Worm (Caenorhabditis elegans): ENCODE results near the gene bckd-1A.

Gene bckd-1A

ce11 chrIII:12977559-12977958 is 5.3 kb upstream of the bckd-1A start, which contains the start of gene ZK1010.2:
Gene ZK1010.2 (minus strand): TSS chrIII:12977862.
- TF ChIP-seq ama-1 (optimal IDR thresholded peaks at IDR 0.05) (no peak), lsy-2 (tag; optimal IDR thresholded peaks at IDR 0.05) (peak in 1 of 2 experiments; percentile 4), mab-9 (GFP tag; IDR thresholded peaks at IDR 0.05) (0 out of 2 replicates have a peak, but pooled peaks have one; percentile 33), nhr-47 (tag; optimal IDR thresholded peaks at IDR 0.05) (peak; percentile 28)

DNA sequence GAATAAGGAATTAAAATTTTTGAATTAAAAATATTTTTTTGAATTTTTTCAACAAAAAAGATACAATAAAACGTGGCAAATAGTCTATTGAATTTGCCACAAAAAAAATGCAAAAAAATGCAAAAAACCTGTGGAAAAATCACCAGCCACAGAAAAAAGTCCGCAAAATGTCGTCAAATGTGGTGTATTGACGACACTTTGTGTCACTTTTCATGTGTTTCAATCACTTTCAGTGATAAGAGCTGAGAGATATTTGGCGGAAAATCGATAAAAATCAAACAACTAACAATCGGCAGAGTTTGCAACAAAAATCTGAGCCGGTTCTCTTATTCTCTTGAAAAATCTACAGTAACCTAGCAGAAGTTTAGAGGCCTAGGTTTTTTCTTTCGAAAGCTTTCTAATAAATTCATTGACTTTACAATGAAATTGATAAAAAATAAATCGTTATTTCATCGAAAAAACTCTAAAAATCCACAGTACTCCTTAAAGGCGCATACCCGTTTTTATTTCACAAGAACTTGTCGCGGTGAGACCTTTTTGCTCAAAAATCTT is 394 bp downstream of the bckd-1A start:
- TF ChIP-seq elt-3 (tag; optimal IDR thresholded peaks at IDR 0.05), result peak in 2 of 6 experiments; percentile 16 to 24
- TF ChIP-seq alr-1 (tag; optimal IDR thresholded peaks at IDR 0.05; ENCODE audit: borderline replicate concordance), result no peak
- TF ChIP-seq blmp-1 (tag; optimal IDR thresholded peaks at IDR 0.05), result peak; percentile 61
- no peak for TF ChIP-seq nhr-90 (tag; optimal IDR thresholded peaks at IDR 0.05; ENCODE audit: poor library complexity)
- TF ChIP-seq pax-3 (tag; optimal IDR thresholded peaks at IDR 0.05), result no peak
- TF ChIP-seq hlh-4 (tag; optimal IDR thresholded peaks at IDR 0.05), result no peak
- no peak for TF ChIP-seq nhr-84 (tag; optimal IDR thresholded peaks at IDR 0.05)
- TF ChIP-seq fkh-10 (GFP tag; optimal IDR thresholded peaks at IDR 0.05), result no peak
- no peak for TF ChIP-seq efl-3 (GFP tag; optimal IDR thresholded peaks at IDR 0.05)
- no peak for TF ChIP-seq ceh-90 (tag; optimal IDR thresholded peaks at IDR 0.05)
- no peak for TF ChIP-seq sup-37 (GFP tag; optimal IDR thresholded peaks at IDR 0.05)
- TF ChIP-seq lin-13 (GFP tag; optimal IDR thresholded peaks at IDR 0.05), result no peak
- TF ChIP-seq egl-27 (tag; optimal IDR thresholded peaks at IDR 0.05), result no peak
- no peak for TF ChIP-seq mdl-1 (tag; optimal IDR thresholded peaks at IDR 0.05)
- peak; percentile 17 for TF ChIP-seq skn-1 (tag; optimal IDR thresholded peaks at IDR 0.05)
- no peak for TF ChIP-seq nhr-77 (tag; optimal IDR thresholded peaks at IDR 0.05)
- no peak for TF ChIP-seq snpc-4 (tag; optimal IDR thresholded peaks at IDR 0.05)
- TF ChIP-seq zag-1 (tag; optimal IDR thresholded peaks at IDR 0.05), result no peak
- no peak for TF ChIP-seq nhr-76 (tag; optimal IDR thresholded peaks at IDR 0.05)
- no peak for TF ChIP-seq elt-2 (tag; optimal IDR thresholded peaks at IDR 0.05)
- no peak for TF ChIP-seq egl-13 (tag; optimal IDR thresholded peaks at IDR 0.05)
- peak; percentile 69 for TF ChIP-seq mep-1 (tag; optimal IDR thresholded peaks at IDR 0.05)
- TF ChIP-seq ceh-63 (GFP tag; optimal IDR thresholded peaks at IDR 0.05), result no peak
- TF ChIP-seq lin-14 (GFP tag; optimal IDR thresholded peaks at IDR 0.05), result no peak
- TF ChIP-seq lsy-2 (tag; optimal IDR thresholded peaks at IDR 0.05), result peak; percentile 61 to 86
- TF ChIP-seq rnt-1 (tag; optimal IDR thresholded peaks at IDR 0.05), result peak; percentile 56
- no peak for TF ChIP-seq tlp-1 (tag; optimal IDR thresholded peaks at IDR 0.05)
- no peak for TF ChIP-seq hlh-17 (GFP tag; optimal IDR thresholded peaks at IDR 0.05; ENCODE audit: borderline replicate concordance)
- no peak for TF ChIP-seq lin-39 (tag; optimal IDR thresholded peaks at IDR 0.05)
- peak; percentile 27 to 57 (median 54) for TF ChIP-seq dpl-1 (GFP tag; optimal IDR thresholded peaks at IDR 0.05)
- no peak for TF ChIP-seq jun-1 (tag; optimal IDR thresholded peaks at IDR 0.05)
- TF ChIP-seq ceh-8 (GFP tag; optimal IDR thresholded peaks at IDR 0.05), result no peak
- no peak for TF ChIP-seq zip-4 (GFP tag; optimal IDR thresholded peaks at IDR 0.05)
- no peak for TF ChIP-seq ama-1 (optimal IDR thresholded peaks at IDR 0.05)
- no peak for TF ChIP-seq unc-98 (GFP tag; IDR thresholded peaks at IDR 0.05)
- no peak for TF ChIP-seq fkh-4 (tag; optimal IDR thresholded peaks at IDR 0.05; ENCODE audit: borderline replicate concordance)
- TF ChIP-seq ets-5 (GFP tag; IDR thresholded peaks at IDR 0.05), result no peak
- no peak for TF ChIP-seq lin-15B (tag; optimal IDR thresholded peaks at IDR 0.05)
- no peak for TF ChIP-seq ceh-82 (tag; optimal IDR thresholded peaks at IDR 0.05)
- TF ChIP-seq fos-1 (tag; optimal IDR thresholded peaks at IDR 0.05), result no peak
- no peak for TF ChIP-seq unc-62 (GFP tag; optimal IDR thresholded peaks at IDR 0.05)
- TF ChIP-seq aha-1 (tag; optimal IDR thresholded peaks at IDR 0.05), result no peak
- TF ChIP-seq unc-86 (tag; optimal IDR thresholded peaks at IDR 0.05), result no peak
- TF ChIP-seq F16B12.6 (tag; optimal IDR thresholded peaks at IDR 0.05), result peak; percentile 87
- no peak for TF ChIP-seq nhr-12 (tag; optimal IDR thresholded peaks at IDR 0.05)
- no peak for TF ChIP-seq unc-30 (tag; optimal IDR thresholded peaks at IDR 0.05)
- no peak for TF ChIP-seq nhr-237 (tag; optimal IDR thresholded peaks at IDR 0.05)
- TF ChIP-seq dsc-1 (tag; optimal IDR thresholded peaks at IDR 0.05), result peak; percentile 2

All from whole organism, L1 larva.